Worm (Caenorhabditis elegans): ENCODE measurements around the gene gnrr-4.

Gene gnrr-4

DNA sequence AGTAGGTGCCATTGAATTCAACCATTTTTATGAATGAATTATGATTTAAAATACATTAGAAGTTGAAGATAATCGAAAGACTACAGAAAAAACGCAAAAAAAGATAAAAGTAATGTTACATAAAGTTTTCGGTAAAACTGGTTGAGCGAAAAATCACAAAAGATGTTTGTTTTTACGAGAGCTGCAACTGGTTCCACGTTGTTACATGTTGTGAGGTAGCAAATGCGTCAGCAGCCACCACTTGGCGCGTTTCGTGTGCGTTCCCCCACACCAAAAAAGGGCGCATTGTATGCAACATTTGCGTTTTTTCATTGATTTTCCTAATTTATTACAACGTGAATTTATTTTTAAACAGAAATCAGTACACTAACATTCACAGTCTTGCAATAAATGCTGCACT is 39.0 kb upstream of the gnrr-4 start, which contains the start of gene gakh-1 (continued):
- TF ChIP-seq B0035.1 (tag; optimal IDR thresholded peaks at IDR 0.05): no peak
- no peak for TF ChIP-seq F10E7.11 (tag; optimal IDR thresholded peaks at IDR 0.05)
- TF ChIP-seq snpc-4 (GFP tag; optimal IDR thresholded peaks at IDR 0.05): no peak
- TF ChIP-seq snpc-4 (tag; optimal IDR thresholded peaks at IDR 0.05): no peak
- TF ChIP-seq sptf-2 (GFP tag; optimal IDR thresholded peaks at IDR 0.05): no peak
- TF ChIP-seq ceh-91 (GFP tag; IDR thresholded peaks at IDR 0.05): no peak
- TF ChIP-seq cebp-1 (GFP tag; IDR thresholded peaks at IDR 0.05): no peak
- no peak for TF ChIP-seq cebp-1 (tag; optimal IDR thresholded peaks at IDR 0.05)
- TF ChIP-seq B0261.1 (tag; optimal IDR thresholded peaks at IDR 0.05): no peak
- TF ChIP-seq let-607 (tag; optimal IDR thresholded peaks at IDR 0.05): peak; percentile 96 to 97
- TF ChIP-seq ztf-28 (GFP tag; IDR thresholded peaks at IDR 0.05): no peak
- no peak for TF ChIP-seq die-1 (tag; optimal IDR thresholded peaks at IDR 0.05)
- TF ChIP-seq hrde-1 (tag; optimal IDR thresholded peaks at IDR 0.05; ENCODE audit: borderline replicate concordance): no peak
- TF ChIP-seq egl-44 (GFP tag; IDR thresholded peaks at IDR 0.05): no peak
- TF ChIP-seq K11D2.4 (GFP tag; IDR thresholded peaks at IDR 0.05): peak; percentile 69; the same call in 1 of the 2 replicates
- no peak for TF ChIP-seq hlh-12 (tag; optimal IDR thresholded peaks at IDR 0.05)
- TF ChIP-seq ets-4 (GFP tag; optimal IDR thresholded peaks at IDR 0.05): no peak
- no peak for TF ChIP-seq unc-130 (GFP tag; optimal IDR thresholded peaks at IDR 0.05)
- TF ChIP-seq mes-4 (tag; optimal IDR thresholded peaks at IDR 0.05): no peak
- no peak for TF ChIP-seq akir-1 (GFP tag; optimal IDR thresholded peaks at IDR 0.05)
- no peak for TF ChIP-seq nfya-1 (tag; optimal IDR thresholded peaks at IDR 0.05; ENCODE audit: borderline replicate concordance, insufficient read depth)
- no peak for TF ChIP-seq aptf-2 (GFP tag; conservative IDR thresholded peaks at IDR 0.05)
- no peak for TF ChIP-seq F37B4.10 (GFP tag; IDR thresholded peaks at IDR 0.05)
- no peak for TF ChIP-seq ceh-58 (GFP tag; IDR thresholded peaks at IDR 0.05)
- TF ChIP-seq madf-3 (GFP tag; IDR thresholded peaks at IDR 0.05): no peak
- TF ChIP-seq madf-8 (GFP tag; conservative IDR thresholded peaks at IDR 0.05): no peak
- peak; percentile 2 for TF ChIP-seq gei-17 (GFP tag; optimal IDR thresholded peaks at IDR 0.05)
- TF ChIP-seq lin-54 (GFP tag; optimal IDR thresholded peaks at IDR 0.05): no peak
- no peak for TF ChIP-seq fkh-3 (tag; optimal IDR thresholded peaks at IDR 0.05)
- no peak for TF ChIP-seq Y79H2A.3 (GFP tag; conservative IDR thresholded peaks at IDR 0.05)
- no peak for TF ChIP-seq D2030.7 (GFP tag; IDR thresholded peaks at IDR 0.05)
- peak; percentile 68 for TF ChIP-seq lin-40 (tag; optimal IDR thresholded peaks at IDR 0.05)
- TF ChIP-seq nhr-27 (tag; optimal IDR thresholded peaks at IDR 0.05): no peak
- TF ChIP-seq B0336.3 (GFP tag; IDR thresholded peaks at IDR 0.05): no peak
- TF ChIP-seq atf-7 (tag; optimal IDR thresholded peaks at IDR 0.05): no peak
- no peak; the same call in 1 of the 2 replicates for TF ChIP-seq zfh-2 (GFP tag; conservative IDR thresholded peaks at IDR 0.05)
- TF ChIP-seq lsl-1 (GFP tag; optimal IDR thresholded peaks at IDR 0.05): no peak
- TF ChIP-seq cebp-2 (GFP tag; IDR thresholded peaks at IDR 0.05): no peak
- no peak for TF ChIP-seq snpc-1.1 (tag; optimal IDR thresholded peaks at IDR 0.05; ENCODE audit: insufficient read depth)
- TF ChIP-seq Y67H2A.10 (GFP tag; conservative IDR thresholded peaks at IDR 0.05): no peak
- TF ChIP-seq rec-8 (tag; optimal IDR thresholded peaks at IDR 0.05): no peak
- TF ChIP-seq C17E4.6 (GFP tag; IDR thresholded peaks at IDR 0.05): no peak
- no peak for TF ChIP-seq ztf-25 (GFP tag; IDR thresholded peaks at IDR 0.05)
- no peak for TF ChIP-seq somi-1 (GFP tag; optimal IDR thresholded peaks at IDR 0.05)
- TF ChIP-seq him-1 (tag; optimal IDR thresholded peaks at IDR 0.05): no peak
- peak; percentile 31; the same call in 1 of the 2 replicates for TF ChIP-seq mcd-1 (GFP tag; IDR thresholded peaks at IDR 0.05)
- TF ChIP-seq ztf-18 (tag; optimal IDR thresholded peaks at IDR 0.05): peak; percentile 92

Data from whole organism, young adult.